Fruit fly (Drosophila melanogaster): ENCODE results near the gene Dif.

Dif gene

DNA sequence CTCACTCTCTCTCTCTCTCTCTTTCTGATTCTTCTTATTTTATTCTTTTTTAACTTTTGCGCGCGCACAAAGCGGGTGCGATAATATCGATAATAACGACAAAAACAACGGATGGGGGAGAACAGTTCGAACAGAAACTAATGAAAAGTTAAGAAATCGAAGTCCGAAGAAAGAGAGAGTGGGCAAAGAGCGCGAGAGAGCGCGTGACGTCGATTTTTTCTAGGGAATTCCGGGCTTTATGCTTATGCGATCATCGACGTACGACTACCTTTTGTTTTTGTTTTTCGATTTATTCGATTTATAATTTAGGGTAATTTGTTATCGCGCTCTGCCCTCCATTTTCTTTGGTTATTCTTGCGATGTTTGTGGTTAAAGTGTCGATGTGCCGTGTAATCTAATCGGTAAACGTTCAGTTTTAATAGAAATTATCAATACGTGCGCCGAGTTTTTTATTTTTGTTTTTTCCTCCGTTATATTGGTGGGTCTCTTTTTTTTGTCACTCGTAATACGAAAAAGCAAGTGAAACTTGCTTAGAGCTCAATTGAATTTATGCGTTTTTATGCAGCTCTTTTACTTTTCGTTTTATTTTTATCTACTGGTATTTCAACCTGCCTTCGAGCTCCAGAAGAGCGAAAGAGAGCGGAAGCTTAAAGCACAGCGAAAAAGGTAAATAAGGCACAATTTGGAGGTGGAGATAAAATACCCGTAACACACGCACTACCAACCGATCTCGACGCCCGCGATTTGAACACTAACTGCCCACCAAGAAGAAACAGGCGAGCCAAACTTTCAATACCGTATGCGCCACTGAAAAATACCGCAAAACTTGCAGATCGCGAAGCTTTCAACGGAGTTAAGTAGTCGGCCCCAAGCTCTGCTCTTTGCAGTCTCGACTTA lies 16.9 kb upstream of the Dif start, which contains the start of gene dl (continued):
- TF ChIP-seq fkh (GFP tag; optimal IDR thresholded peaks at IDR 0.05), result peak; percentile 80
- TF ChIP-seq eg (GFP tag; IDR thresholded peaks at IDR 0.05), result peak; percentile 67; the same call in 2 of the 3 replicates
- peak; percentile 50 for TF ChIP-seq Sox14 (GFP tag; optimal IDR thresholded peaks at IDR 0.05)
- TF ChIP-seq lz (GFP tag; optimal IDR thresholded peaks at IDR 0.05), result peak; percentile 2
- peak; percentile 70 for TF ChIP-seq CG15336 (GFP tag; IDR thresholded peaks at IDR 0.05)
- TF ChIP-seq Hr39 (GFP tag; optimal IDR thresholded peaks at IDR 0.05), result peak; percentile 35
- TF ChIP-seq CG9139 (GFP tag; optimal IDR thresholded peaks at IDR 0.05), result peak; percentile 2
- TF ChIP-seq CG31627 (GFP tag; optimal IDR thresholded peaks at IDR 0.05), result no peak
- TF ChIP-seq fd85E (GFP tag; optimal IDR thresholded peaks at IDR 0.05), result no peak
- peak; percentile 42 for TF ChIP-seq spab (GFP tag; optimal IDR thresholded peaks at IDR 0.05)
- TF ChIP-seq CG11762 (GFP tag; optimal IDR thresholded peaks at IDR 0.05; ENCODE audit: insufficient read depth), result peak; percentile 33
- peak; percentile 76 for TF ChIP-seq pdm3 (GFP tag; optimal IDR thresholded peaks at IDR 0.05)
- no peak for TF ChIP-seq Eip93F (GFP tag; optimal IDR thresholded peaks at IDR 0.05)
- peak; percentile 28 for TF ChIP-seq topi (GFP tag; optimal IDR thresholded peaks at IDR 0.05)
- TF ChIP-seq Lpt (GFP tag; optimal IDR thresholded peaks at IDR 0.05), result peak; percentile 53
- TF ChIP-seq CG6163 (GFP tag; IDR thresholded peaks at IDR 0.05), result no peak; the same call in 1 of the 3 replicates
- no peak for TF ChIP-seq Gug (GFP tag; IDR thresholded peaks at IDR 0.05)
- TF ChIP-seq Sox102F (GFP tag; optimal IDR thresholded peaks at IDR 0.05), result peak; percentile 9
- peak; percentile 72 for TF ChIP-seq vri (GFP tag; optimal IDR thresholded peaks at IDR 0.05)
- peak; percentile 38 for TF ChIP-seq CG34406 (GFP tag; optimal IDR thresholded peaks at IDR 0.05)
- peak; percentile 36 for TF ChIP-seq CG10631 (GFP tag; optimal IDR thresholded peaks at IDR 0.05)
- TF ChIP-seq Eip78C (GFP tag), result peak; percentile 89
- TF ChIP-seq OdsH (GFP tag; optimal IDR thresholded peaks at IDR 0.05), result peak; percentile 67
- peak; percentile 36 for TF ChIP-seq esn (GFP tag; optimal IDR thresholded peaks at IDR 0.05)
- no peak for TF ChIP-seq CG3032 (tag; optimal IDR thresholded peaks at IDR 0.05)
- peak; percentile 58 for TF ChIP-seq CG1621 (tag; optimal IDR thresholded peaks at IDR 0.05)
- no peak for TF ChIP-seq Hr38 (GFP tag; optimal IDR thresholded peaks at IDR 0.05)
- peak; percentile 20 for TF ChIP-seq Sox15 (GFP tag; optimal IDR thresholded peaks at IDR 0.05)
- peak; percentile 43 for TF ChIP-seq CG3919 (GFP tag; optimal IDR thresholded peaks at IDR 0.05)
- peak; percentile 26 for TF ChIP-seq CG10669 (GFP tag; optimal IDR thresholded peaks at IDR 0.05)
- TF ChIP-seq CG32006 (GFP tag; optimal IDR thresholded peaks at IDR 0.05), result peak; percentile 91
- TF ChIP-seq CG6808 (GFP tag; optimal IDR thresholded peaks at IDR 0.05), result peak; percentile 46
- TF ChIP-seq Eip75B (GFP tag; optimal IDR thresholded peaks at IDR 0.05), result peak; percentile 45
- peak; percentile 25 for TF ChIP-seq achi (GFP tag; optimal IDR thresholded peaks at IDR 0.05)
- TF ChIP-seq salr (GFP tag; optimal IDR thresholded peaks at IDR 0.05), result peak in 1 of 2 experiments; percentile 79

DNA sequence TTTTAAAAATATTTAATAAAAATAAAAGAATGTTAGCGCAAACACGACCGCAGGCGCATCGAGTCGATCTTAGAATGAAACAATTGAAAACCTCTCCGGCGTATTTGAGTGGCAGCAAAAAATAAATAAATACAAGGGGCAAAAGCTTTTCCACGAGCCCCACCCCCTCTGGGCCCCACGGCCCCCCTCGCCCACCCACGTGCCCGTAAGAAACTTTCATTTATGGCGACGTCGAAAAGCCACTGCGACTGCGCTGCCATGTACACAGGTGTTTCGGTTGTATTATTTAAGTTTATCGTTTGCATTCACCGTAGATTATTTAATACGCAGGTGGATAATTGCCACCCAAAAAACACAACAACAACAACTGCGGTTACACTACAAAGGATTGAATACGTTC lies 15.5 kb upstream of the Dif start:
- TF ChIP-seq CG15336 (GFP tag; IDR thresholded peaks at IDR 0.05) (0 out of 2 replicates have a peak, but pooled peaks have one; percentile 9), vri (GFP tag; optimal IDR thresholded peaks at IDR 0.05) (peak; percentile 30), fkh (GFP tag; optimal IDR thresholded peaks at IDR 0.05) (peak; percentile 74), CG3032 (tag; optimal IDR thresholded peaks at IDR 0.05) (no peak), Eip78C (GFP tag) (no peak)

DNA sequence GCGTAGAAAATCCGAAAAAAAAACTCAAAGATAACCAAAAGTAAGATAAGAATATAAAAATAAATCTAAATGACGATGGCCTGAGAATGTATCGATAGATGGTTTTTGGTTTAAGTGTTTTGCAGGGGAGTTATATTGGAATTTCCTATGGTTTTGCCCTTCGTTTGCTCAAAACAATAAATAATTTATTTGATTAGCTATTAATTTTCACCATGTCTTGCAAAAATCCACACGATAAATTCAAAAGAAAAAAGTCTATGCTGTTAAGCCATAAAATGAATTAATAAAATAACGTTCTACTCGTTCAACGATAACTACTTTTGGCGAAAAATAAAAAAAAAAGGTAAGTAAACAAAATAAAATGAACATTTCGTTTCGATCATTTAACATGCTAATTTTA lies 14.1 kb upstream of the Dif start:
- TF ChIP-seq achi (GFP tag; optimal IDR thresholded peaks at IDR 0.05) (no peak), dsx (GFP tag; optimal IDR thresholded peaks at IDR 0.05; ENCODE audit: poor library complexity, severe bottlenecking) (no peak), dac (GFP tag; optimal IDR thresholded peaks at IDR 0.05) (no peak), CG31627 (GFP tag; optimal IDR thresholded peaks at IDR 0.05) (no peak), Met (GFP tag; optimal IDR thresholded peaks at IDR 0.05) (no peak), CG3919 (GFP tag; optimal IDR thresholded peaks at IDR 0.05) (no peak), fd85E (GFP tag; optimal IDR thresholded peaks at IDR 0.05) (no peak), Eip78C (GFP tag) (no peak), acj6 (GFP tag; optimal IDR thresholded peaks at IDR 0.05) (no peak), fd59A (GFP tag; optimal IDR thresholded peaks at IDR 0.05) (no peak), CG1621 (tag; optimal IDR thresholded peaks at IDR 0.05) (no peak), Smox (GFP tag; optimal IDR thresholded peaks at IDR 0.05) (no peak), CG11902 (GFP tag; optimal IDR thresholded peaks at IDR 0.05) (no peak), CG34406 (GFP tag; optimal IDR thresholded peaks at IDR 0.05) (no peak), Ets21C (GFP tag; optimal IDR thresholded peaks at IDR 0.05) (no peak), pdm3 (GFP tag; optimal IDR thresholded peaks at IDR 0.05) (no peak), fkh (GFP tag; optimal IDR thresholded peaks at IDR 0.05) (no peak), spab (GFP tag; optimal IDR thresholded peaks at IDR 0.05) (no peak)
